Worm (Caenorhabditis elegans): ENCODE results near the gene hlh-8.

DNA sequence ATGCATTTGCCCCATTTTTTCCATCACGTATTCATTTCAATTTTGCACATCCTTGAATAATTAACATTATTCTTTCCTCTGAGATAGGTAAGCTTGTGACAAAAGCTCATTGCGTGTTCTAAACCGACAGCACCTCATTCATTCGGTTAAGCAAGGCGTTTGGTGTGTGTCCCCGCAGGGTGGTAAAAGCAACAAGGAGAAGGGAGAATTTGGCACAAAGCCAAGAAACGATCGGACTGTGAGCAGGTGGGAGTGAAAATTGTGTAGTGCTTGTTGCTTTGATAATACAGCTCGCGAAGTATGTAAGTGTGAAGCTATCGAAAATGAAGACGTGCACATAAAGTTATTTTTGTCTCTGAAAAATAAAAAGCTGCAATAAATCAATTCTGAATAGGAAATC is 40.9 kb downstream of the hlh-8 start:
- TF ChIP-seq nhr-28 (tag; optimal IDR thresholded peaks at IDR 0.05) (no peak), ces-1 (GFP tag; optimal IDR thresholded peaks at IDR 0.05) (no peak), ztf-11 (tag; optimal IDR thresholded peaks at IDR 0.05) (peak in 1 of 2 experiments; percentile 91), mdl-1 (tag; optimal IDR thresholded peaks at IDR 0.05) (no peak), xbp-1 (tag; optimal IDR thresholded peaks at IDR 0.05) (peak; percentile 4), lin-15B (tag; optimal IDR thresholded peaks at IDR 0.05) (no peak), dsc-1 (tag; optimal IDR thresholded peaks at IDR 0.05) (peak; percentile 17), hlh-4 (tag; optimal IDR thresholded peaks at IDR 0.05) (no peak), pqm-1 (tag; optimal IDR thresholded peaks at IDR 0.05) (no peak)

Measured in whole organism, L1 larva.